Worm (Caenorhabditis elegans): ENCODE data around the gene sra-39.

DNA sequence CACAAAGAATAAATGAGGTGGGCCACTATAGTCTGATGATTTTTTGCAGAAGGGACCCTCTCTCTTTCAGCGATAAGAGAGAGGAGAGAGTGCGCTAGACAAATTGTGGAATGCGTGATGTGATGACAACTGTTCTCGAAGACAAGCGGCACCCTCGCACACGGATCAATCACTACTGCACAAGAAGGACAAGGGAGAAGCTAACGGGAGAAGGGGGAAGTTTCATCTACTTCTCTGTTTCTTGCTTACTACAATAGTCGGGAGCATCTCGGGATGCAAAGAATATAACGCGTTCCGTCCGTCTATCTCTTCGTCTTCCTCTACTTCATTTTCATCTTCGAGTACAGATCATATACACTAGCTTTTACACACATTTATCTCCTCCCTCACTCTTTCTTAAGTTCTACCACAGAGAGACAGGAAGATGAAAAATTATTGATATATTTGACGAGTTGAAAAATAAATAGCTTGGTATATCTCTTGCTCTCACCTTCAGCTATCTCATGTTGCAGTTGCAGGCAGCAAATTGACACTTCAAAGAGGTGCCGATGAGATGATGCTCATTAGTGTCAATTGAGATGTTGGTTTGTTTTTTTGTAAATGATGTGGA, 29.8 kb downstream of the sra-39 start:
- no peak for TF ChIP-seq daf-12 (tag; optimal IDR thresholded peaks at IDR 0.05)
- no peak for TF ChIP-seq aly-2 (tag; optimal IDR thresholded peaks at IDR 0.05)
- no peak for TF ChIP-seq unc-62 (GFP tag; optimal IDR thresholded peaks at IDR 0.05)
- TF ChIP-seq skn-1 (tag; optimal IDR thresholded peaks at IDR 0.05), result no peak
- TF ChIP-seq ceh-82 (tag; optimal IDR thresholded peaks at IDR 0.05), result no peak
- TF ChIP-seq fkh-10 (GFP tag; optimal IDR thresholded peaks at IDR 0.05), result no peak

Measured in whole organism, L3 larva.